Fruit fly (Drosophila melanogaster): ENCODE results near the gene GCS2beta.
A peak's percentile ranks its signal among the peaks of the same experiment; 100 is the strongest.

The GCS2beta gene

DNA sequence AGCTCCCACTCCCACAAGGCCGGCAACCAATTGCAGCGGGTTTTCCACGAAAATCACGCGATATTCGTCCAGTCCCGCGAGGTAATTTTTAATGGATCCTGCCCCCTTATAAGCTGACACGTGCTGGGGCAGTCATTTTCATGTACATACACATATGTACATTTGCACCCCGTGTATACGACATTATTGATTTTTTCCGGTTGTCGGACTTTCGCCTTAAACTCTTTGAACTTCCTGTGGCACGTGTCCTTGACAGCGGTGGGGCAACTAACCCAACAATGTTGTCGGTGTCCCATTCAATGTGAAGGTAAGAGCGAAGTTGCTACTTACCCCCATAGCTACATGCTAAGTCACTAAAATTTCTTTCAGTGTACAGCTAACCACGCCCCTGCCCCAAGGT lies 32.0 kb downstream of the GCS2beta start:
- no peak for TF ChIP-seq Pif1B (GFP tag; optimal IDR thresholded peaks at IDR 0.05)
- no peak for TF ChIP-seq CG32121 (GFP tag; IDR thresholded peaks at IDR 0.05)
- no peak for TF ChIP-seq CG8301 (tag; optimal IDR thresholded peaks at IDR 0.05)
- no peak for TF ChIP-seq CG4496 (GFP tag; IDR thresholded peaks at IDR 0.05)
- TF ChIP-seq CG17806 (tag; optimal IDR thresholded peaks at IDR 0.05): no peak
- TF ChIP-seq fd96Ca (GFP tag; IDR thresholded peaks at IDR 0.05): no peak
- TF ChIP-seq CG8159 (tag; optimal IDR thresholded peaks at IDR 0.05): no peak
- TF ChIP-seq Ets98B (GFP tag; IDR thresholded peaks at IDR 0.05): no peak
- TF ChIP-seq CG13204 (GFP tag; optimal IDR thresholded peaks at IDR 0.05): no peak
- no peak for TF ChIP-seq D1 (tag; optimal IDR thresholded peaks at IDR 0.05)
- TF ChIP-seq rn (GFP tag; IDR thresholded peaks at IDR 0.05): no peak

DNA sequence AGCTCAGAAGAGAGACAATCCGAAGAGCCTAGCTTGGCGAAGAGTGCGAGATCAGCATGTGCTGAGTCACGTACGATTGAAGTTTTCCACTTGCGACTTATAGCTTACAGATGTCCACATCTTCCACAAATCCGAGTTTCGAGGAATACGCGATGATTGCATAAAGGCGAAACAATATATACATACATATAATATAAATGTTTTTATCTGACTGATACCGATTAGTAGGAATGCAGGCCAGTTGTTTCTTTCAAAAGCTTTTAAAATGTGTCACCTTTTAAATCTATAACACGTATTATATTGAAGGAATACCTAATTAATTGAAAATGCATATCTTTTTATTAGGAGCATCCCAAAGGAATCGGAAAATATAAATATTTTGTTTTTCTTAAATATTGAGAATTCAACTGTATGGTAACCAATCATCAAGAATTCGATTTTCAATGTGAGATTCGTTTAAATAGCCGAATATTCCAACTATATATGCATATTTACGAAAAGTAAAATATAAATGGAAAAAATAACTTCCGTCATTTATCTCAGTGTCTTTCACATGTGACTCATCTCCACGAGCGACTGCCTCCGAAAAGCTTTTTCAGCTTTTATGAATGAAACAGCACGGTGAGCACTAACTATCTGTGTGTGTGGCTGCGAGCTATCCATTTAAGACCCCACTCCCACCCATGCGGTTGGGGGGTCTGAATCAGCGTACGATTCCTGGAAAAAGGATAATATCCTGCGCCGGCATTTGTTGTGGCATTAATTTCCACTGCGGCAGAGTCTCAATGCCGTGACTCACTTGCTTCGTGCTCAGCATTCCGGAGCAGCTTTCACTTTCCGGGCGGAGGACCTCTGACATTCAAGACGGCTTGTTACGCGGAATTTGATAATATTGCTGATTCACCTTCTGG lies 33.3 kb downstream of the GCS2beta start:
- TF ChIP-seq CG9948 (tag; optimal IDR thresholded peaks at IDR 0.05) (peak; percentile 59), CG13204 (GFP tag; optimal IDR thresholded peaks at IDR 0.05) (no peak), gl (tag; optimal IDR thresholded peaks at IDR 0.05) (peak; percentile 12), CG4496 (GFP tag; IDR thresholded peaks at IDR 0.05) (peak; percentile 78), CG10348 (GFP tag; IDR thresholded peaks at IDR 0.05) (no peak), CG14655 (GFP tag; optimal IDR thresholded peaks at IDR 0.05) (peak; percentile 69), CG12605 (GFP tag; IDR thresholded peaks at IDR 0.05) (peak; percentile 13; the same call in 1 of the 2 replicates), rn (GFP tag; IDR thresholded peaks at IDR 0.05) (no peak), EcR (GFP tag; optimal IDR thresholded peaks at IDR 0.05) (no peak), CG17806 (tag; optimal IDR thresholded peaks at IDR 0.05) (peak; percentile 74), CG15710 (tag; optimal IDR thresholded peaks at IDR 0.05) (peak; percentile 63), Pif1A (GFP tag; optimal IDR thresholded peaks at IDR 0.05) (peak; percentile 59), fd96Ca (GFP tag; IDR thresholded peaks at IDR 0.05) (no peak), CG32121 (GFP tag; IDR thresholded peaks at IDR 0.05) (peak; percentile 73), CG8301 (tag; optimal IDR thresholded peaks at IDR 0.05) (peak; percentile 64), Ets98B (GFP tag; IDR thresholded peaks at IDR 0.05) (no peak; the same call in 1 of the 2 replicates), Pif1B (GFP tag; optimal IDR thresholded peaks at IDR 0.05) (peak; percentile 58), CG34367 (tag; optimal IDR thresholded peaks at IDR 0.05) (peak; percentile 36), CG8159 (tag; optimal IDR thresholded peaks at IDR 0.05) (peak; percentile 80), D1 (tag; optimal IDR thresholded peaks at IDR 0.05) (peak; percentile 52), Snoo (tag; optimal IDR thresholded peaks at IDR 0.05) (peak; percentile 60)

DNA sequence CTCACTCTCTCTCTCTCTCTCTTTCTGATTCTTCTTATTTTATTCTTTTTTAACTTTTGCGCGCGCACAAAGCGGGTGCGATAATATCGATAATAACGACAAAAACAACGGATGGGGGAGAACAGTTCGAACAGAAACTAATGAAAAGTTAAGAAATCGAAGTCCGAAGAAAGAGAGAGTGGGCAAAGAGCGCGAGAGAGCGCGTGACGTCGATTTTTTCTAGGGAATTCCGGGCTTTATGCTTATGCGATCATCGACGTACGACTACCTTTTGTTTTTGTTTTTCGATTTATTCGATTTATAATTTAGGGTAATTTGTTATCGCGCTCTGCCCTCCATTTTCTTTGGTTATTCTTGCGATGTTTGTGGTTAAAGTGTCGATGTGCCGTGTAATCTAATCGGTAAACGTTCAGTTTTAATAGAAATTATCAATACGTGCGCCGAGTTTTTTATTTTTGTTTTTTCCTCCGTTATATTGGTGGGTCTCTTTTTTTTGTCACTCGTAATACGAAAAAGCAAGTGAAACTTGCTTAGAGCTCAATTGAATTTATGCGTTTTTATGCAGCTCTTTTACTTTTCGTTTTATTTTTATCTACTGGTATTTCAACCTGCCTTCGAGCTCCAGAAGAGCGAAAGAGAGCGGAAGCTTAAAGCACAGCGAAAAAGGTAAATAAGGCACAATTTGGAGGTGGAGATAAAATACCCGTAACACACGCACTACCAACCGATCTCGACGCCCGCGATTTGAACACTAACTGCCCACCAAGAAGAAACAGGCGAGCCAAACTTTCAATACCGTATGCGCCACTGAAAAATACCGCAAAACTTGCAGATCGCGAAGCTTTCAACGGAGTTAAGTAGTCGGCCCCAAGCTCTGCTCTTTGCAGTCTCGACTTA lies 34.3 kb downstream of the GCS2beta start, which contains the start of gene dl:
dl (minus strand) TSS at position 757 of the 897 bp plus-strand sequence.
- peak; percentile 62; the same call in 1 of the 2 replicates for TF ChIP-seq CG12605 (GFP tag; IDR thresholded peaks at IDR 0.05)
- no peak for TF ChIP-seq CG34367 (tag; optimal IDR thresholded peaks at IDR 0.05)
- peak; percentile 77 for TF ChIP-seq fd96Ca (GFP tag; IDR thresholded peaks at IDR 0.05)
- TF ChIP-seq CG9948 (tag; optimal IDR thresholded peaks at IDR 0.05): peak; percentile 31
- TF ChIP-seq CG15710 (tag; optimal IDR thresholded peaks at IDR 0.05): peak; percentile 27
- peak; percentile 33; the same call in 2 of the 3 replicates for TF ChIP-seq CG4496 (GFP tag; IDR thresholded peaks at IDR 0.05)
- peak; percentile 50 for TF ChIP-seq Pif1B (GFP tag; optimal IDR thresholded peaks at IDR 0.05)
- TF ChIP-seq CG8301 (tag; optimal IDR thresholded peaks at IDR 0.05): peak; percentile 68
- no peak for TF ChIP-seq D1 (tag; optimal IDR thresholded peaks at IDR 0.05)
- peak; percentile 22 for TF ChIP-seq EcR (GFP tag; optimal IDR thresholded peaks at IDR 0.05)
- peak; percentile 69 for TF ChIP-seq CG14655 (GFP tag; optimal IDR thresholded peaks at IDR 0.05)
- peak; percentile 68 for TF ChIP-seq CG32121 (GFP tag; IDR thresholded peaks at IDR 0.05)
- peak; percentile 14 for TF ChIP-seq gl (tag; optimal IDR thresholded peaks at IDR 0.05)
- TF ChIP-seq Pif1A (GFP tag; optimal IDR thresholded peaks at IDR 0.05): peak; percentile 42
- TF ChIP-seq CG13204 (GFP tag; optimal IDR thresholded peaks at IDR 0.05): no peak
- TF ChIP-seq CG10348 (GFP tag; IDR thresholded peaks at IDR 0.05): no peak
- peak; percentile 62 for TF ChIP-seq rn (GFP tag; IDR thresholded peaks at IDR 0.05)
- TF ChIP-seq Ets98B (GFP tag; IDR thresholded peaks at IDR 0.05): peak; percentile 43
- peak; percentile 7 for TF ChIP-seq CG17806 (tag; optimal IDR thresholded peaks at IDR 0.05)

DNA sequence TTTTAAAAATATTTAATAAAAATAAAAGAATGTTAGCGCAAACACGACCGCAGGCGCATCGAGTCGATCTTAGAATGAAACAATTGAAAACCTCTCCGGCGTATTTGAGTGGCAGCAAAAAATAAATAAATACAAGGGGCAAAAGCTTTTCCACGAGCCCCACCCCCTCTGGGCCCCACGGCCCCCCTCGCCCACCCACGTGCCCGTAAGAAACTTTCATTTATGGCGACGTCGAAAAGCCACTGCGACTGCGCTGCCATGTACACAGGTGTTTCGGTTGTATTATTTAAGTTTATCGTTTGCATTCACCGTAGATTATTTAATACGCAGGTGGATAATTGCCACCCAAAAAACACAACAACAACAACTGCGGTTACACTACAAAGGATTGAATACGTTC lies 35.7 kb downstream of the GCS2beta start:
- TF ChIP-seq D1 (tag; optimal IDR thresholded peaks at IDR 0.05) (no peak), EcR (GFP tag; optimal IDR thresholded peaks at IDR 0.05) (no peak), CG32121 (GFP tag; IDR thresholded peaks at IDR 0.05) (0 out of 2 replicates have a peak, but pooled peaks have one; percentile 27), CG4496 (GFP tag; IDR thresholded peaks at IDR 0.05) (peak; percentile 53; the same call in 2 of the 3 replicates)

DNA sequence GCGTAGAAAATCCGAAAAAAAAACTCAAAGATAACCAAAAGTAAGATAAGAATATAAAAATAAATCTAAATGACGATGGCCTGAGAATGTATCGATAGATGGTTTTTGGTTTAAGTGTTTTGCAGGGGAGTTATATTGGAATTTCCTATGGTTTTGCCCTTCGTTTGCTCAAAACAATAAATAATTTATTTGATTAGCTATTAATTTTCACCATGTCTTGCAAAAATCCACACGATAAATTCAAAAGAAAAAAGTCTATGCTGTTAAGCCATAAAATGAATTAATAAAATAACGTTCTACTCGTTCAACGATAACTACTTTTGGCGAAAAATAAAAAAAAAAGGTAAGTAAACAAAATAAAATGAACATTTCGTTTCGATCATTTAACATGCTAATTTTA lies 37.0 kb downstream of the GCS2beta start:
- TF ChIP-seq CG14655 (GFP tag; optimal IDR thresholded peaks at IDR 0.05) (no peak), CG12605 (GFP tag; IDR thresholded peaks at IDR 0.05) (no peak), CG8159 (tag; optimal IDR thresholded peaks at IDR 0.05) (no peak), rn (GFP tag; IDR thresholded peaks at IDR 0.05) (no peak), Ets98B (GFP tag; IDR thresholded peaks at IDR 0.05) (no peak), CG10348 (GFP tag; IDR thresholded peaks at IDR 0.05) (no peak), Pif1A (GFP tag; optimal IDR thresholded peaks at IDR 0.05) (no peak), Snoo (tag; optimal IDR thresholded peaks at IDR 0.05) (no peak), CG4496 (GFP tag; IDR thresholded peaks at IDR 0.05) (no peak)

Data from whole organism, pupa.